Worm (Caenorhabditis elegans): ENCODE results near the gene C36H8.1.

- no peak for TF ChIP-seq ama-1 (optimal IDR thresholded peaks at IDR 0.05)
- TF ChIP-seq snpc-4 (tag; optimal IDR thresholded peaks at IDR 0.05): no peak
- peak in 1 of 2 experiments; percentile 82 for TF ChIP-seq unc-62 (GFP tag; optimal IDR thresholded peaks at IDR 0.05 in 1 of 2)
- no peak for TF ChIP-seq unc-62 (tag; optimal IDR thresholded peaks at IDR 0.05)
- no peak for TF ChIP-seq ceh-20 (GFP tag; IDR thresholded peaks at IDR 0.05)
- no peak for TF ChIP-seq fkh-10 (GFP tag; optimal IDR thresholded peaks at IDR 0.05)
- TF ChIP-seq aly-2 (tag; optimal IDR thresholded peaks at IDR 0.05): no peak
- peak; percentile 55 for TF ChIP-seq nhr-77 (tag; optimal IDR thresholded peaks at IDR 0.05)
- TF ChIP-seq spr-3 (GFP tag; optimal IDR thresholded peaks at IDR 0.05): no peak
- no peak for TF ChIP-seq lin-15B (tag; optimal IDR thresholded peaks at IDR 0.05)
- no peak for TF ChIP-seq tag-97 (GFP tag; IDR thresholded peaks at IDR 0.05)
- TF ChIP-seq ces-1 (GFP tag; optimal IDR thresholded peaks at IDR 0.05): no peak
- no peak for TF ChIP-seq Y48G9A.11 (GFP tag; IDR thresholded peaks at IDR 0.05)
- TF ChIP-seq F37D6.2 (tag; optimal IDR thresholded peaks at IDR 0.05): no peak
Observed at ce11 chrIV:12698880-12699279, 45.7 kb downstream of the C36H8.1 start.
